Worm (Caenorhabditis elegans): ENCODE results near the gene cnk-1.

DNA sequence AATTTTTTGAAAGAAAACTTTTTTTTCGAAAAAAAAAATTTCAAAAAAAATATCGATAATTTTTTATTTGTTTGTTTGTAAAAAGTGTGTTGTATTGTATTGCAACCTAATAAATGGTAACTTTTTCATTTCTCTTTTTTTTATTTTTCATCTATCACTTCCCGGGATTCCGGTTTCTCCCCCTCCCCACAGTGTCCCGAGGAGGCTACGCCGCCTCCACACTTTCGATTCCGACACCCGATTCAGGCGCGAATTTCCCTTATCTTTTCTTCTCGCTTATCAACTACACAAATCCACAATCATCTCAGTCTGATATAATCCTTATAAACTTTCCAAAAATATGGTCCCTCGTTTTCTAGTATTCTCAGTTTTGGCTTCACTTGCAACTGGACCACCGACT is 16.5 kb upstream of the cnk-1 start, which contains the start of gene R01H10.4:
- TF ChIP-seq scrt-1 (GFP tag; IDR thresholded peaks at IDR 0.05) = no peak
- no peak for TF ChIP-seq sea-1 (GFP tag; conservative IDR thresholded peaks at IDR 0.05)
- no peak for TF ChIP-seq flt-1 (GFP tag; IDR thresholded peaks at IDR 0.05)
